Worm (Caenorhabditis elegans) whole organism, L1 larva: Measurements from ENCODE around the gene eas-1.

ENCODE experiments used
- lir-3 ChIP-seq: sonication (generic microtip); optimal IDR thresholded peaks from 2 replicates; lab custom pipeline; 2016; ENCODE audit warnings: mild to moderate bottlenecking, missing genetic modification characterization, moderate library complexity, missing compliant biosample characterization; ENCODE audit not compliant: poor library complexity
- nhr-71 ChIP-seq: sonication (generic microtip); optimal IDR thresholded peaks from 2 replicates; lab custom pipeline; 2016; ENCODE audit warnings: mild to moderate bottlenecking, missing genetic modification characterization, moderate library complexity, missing compliant biosample characterization
- unc-62 ChIP-seq: fragments of 150-350 bp; optimal IDR thresholded peaks from 2 replicates; lab custom pipeline; 2014; ENCODE audit warnings: missing biosample characterization, missing genetic modification reagents, missing genetic modification characterization
- zip-4 ChIP-seq: fragments of 200-800 bp; sonication (Bioruptor generic); optimal IDR thresholded peaks from 2 replicates; lab custom pipeline; 2018; ENCODE audit warnings: mild to moderate bottlenecking, missing genetic modification characterization, moderate library complexity, missing compliant biosample characterization

- TF ChIP-seq lir-3 (tag; lab: Kevin White, UChicago) (no peak), nhr-71 (tag; lab: Kevin White, UChicago) (peak; percentile 25), unc-62 (GFP tag; lab: Kevin White, UChicago) (no peak), zip-4 (GFP tag; lab: Kevin White, UChicago) (no peak)
Measured at ce11 chrII:4741527-4742187, 1.4 kb downstream of the eas-1 start, which contains the start of gene acs-11.
